Worm (Caenorhabditis elegans) whole organism, early embryonic: ENCODE measurements around the gene ZK632.10.

Source experiments
- B0310.2 ChIP-seq: sonication (generic microtip); optimal IDR thresholded peaks from 2 replicates; lab custom pipeline; 2016; ENCODE audit warnings: mild to moderate bottlenecking, missing genetic modification characterization, missing compliant biosample characterization
- tbx-37 ChIP-seq: fragments of 200-800 bp; sonication (Bioruptor generic); conservative IDR thresholded peaks from 2 replicates; pipeline ENCODE4 v1.3.6; 2022; ENCODE audit warnings: missing genetic modification reagents, missing genetic modification characterization, missing compliant biosample characterization

DNA sequence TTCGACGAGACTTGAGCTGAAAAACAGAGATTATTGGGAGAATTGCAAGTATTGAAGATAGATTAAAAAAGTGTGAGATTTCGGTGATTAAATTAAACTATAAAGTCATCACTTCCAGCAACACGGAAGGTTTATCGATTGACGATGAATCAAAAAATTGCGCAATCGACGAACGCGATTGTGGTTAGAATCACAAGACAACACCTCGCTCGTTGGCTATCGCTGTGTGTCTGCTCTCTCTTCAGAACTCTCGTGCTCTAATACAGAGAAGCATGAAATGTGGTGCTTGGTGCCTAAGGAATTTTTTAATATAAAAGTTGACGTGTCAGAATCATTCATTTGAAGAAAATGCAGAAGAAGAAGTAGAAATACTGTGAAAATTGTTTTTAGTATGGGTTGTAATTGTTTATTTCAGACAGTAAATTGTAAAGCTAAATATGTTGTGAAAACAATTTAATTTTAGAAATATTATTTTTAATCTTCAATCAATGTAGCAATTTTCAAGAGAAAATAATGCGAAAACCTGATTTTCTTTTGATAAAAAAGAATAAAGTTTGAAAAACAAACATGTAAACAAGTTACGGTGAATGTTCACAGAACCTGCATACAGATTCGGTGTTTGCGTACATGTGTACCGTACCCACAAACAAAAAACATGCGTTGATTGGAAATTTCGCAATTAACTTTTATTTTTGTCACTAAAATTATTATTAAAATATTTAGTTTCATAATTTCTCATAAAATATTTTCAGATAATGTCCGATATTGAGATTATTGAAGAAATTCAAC lies at the start of gene ZK632.10, which contains the start of gene ZK632.11:
- TF ChIP-seq tbx-37: no peak
- no peak for TF ChIP-seq B0310.2 (tag; lab: Kevin White, UChicago)
